Worm (Caenorhabditis elegans): ENCODE measurements around the gene C34D4.10.

ce11 chrIV:7144670-7145257 lies 23.6 kb upstream of the C34D4.10 start, which contains the start of gene hecd-1:
- no peak for TF ChIP-seq ceh-44 (GFP tag; IDR thresholded peaks at IDR 0.05)
- TF ChIP-seq mxl-3 (GFP tag; optimal IDR thresholded peaks at IDR 0.05) = peak; percentile 37
- no peak for TF ChIP-seq rbr-2 (tag; optimal IDR thresholded peaks at IDR 0.05)
- no peak for TF ChIP-seq aly-2 (tag; optimal IDR thresholded peaks at IDR 0.05)
- TF ChIP-seq dpl-1 (GFP tag; optimal IDR thresholded peaks at IDR 0.05) = peak; percentile 20
- TF ChIP-seq nhr-28 (tag; optimal IDR thresholded peaks at IDR 0.05) = peak; percentile 40

Data from whole organism, L4 larva.